Worm (Caenorhabditis elegans): ENCODE measurements around the gene pde-12.

The pde-12 gene

DNA sequence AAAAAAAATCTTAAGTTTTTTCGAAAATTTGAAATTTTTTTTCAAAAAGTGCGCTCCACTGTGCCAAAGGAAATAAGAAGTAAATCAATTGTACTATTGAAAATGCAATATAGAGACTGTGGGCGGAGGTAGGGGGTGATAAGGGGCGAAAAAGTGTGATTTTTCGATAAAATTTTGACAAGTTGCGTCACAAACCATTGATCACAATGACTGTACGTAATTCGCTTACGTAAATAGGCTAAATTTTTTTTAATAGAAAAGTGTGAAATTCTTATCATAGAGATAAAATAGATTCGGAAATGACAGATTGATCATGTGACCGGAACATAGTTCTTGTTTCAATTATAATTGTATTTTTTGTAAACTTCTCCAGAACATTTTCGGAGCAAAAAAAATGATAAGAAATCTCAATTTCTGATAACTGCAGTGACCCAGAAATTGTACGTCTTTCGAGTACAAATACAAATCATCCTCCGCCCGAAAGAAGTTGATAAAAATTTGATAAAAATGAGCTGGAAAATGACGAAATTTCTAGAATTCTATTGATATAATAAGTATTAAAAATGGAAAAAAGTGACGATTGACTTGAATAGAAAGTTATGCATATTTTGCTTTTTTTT, 22.2 kb downstream of the pde-12 start (continued):
- TF ChIP-seq die-1 (tag; optimal IDR thresholded peaks at IDR 0.05): no peak
- no peak for TF ChIP-seq fkh-3 (tag; optimal IDR thresholded peaks at IDR 0.05)
- TF ChIP-seq ceh-58 (GFP tag; IDR thresholded peaks at IDR 0.05): no peak

DNA sequence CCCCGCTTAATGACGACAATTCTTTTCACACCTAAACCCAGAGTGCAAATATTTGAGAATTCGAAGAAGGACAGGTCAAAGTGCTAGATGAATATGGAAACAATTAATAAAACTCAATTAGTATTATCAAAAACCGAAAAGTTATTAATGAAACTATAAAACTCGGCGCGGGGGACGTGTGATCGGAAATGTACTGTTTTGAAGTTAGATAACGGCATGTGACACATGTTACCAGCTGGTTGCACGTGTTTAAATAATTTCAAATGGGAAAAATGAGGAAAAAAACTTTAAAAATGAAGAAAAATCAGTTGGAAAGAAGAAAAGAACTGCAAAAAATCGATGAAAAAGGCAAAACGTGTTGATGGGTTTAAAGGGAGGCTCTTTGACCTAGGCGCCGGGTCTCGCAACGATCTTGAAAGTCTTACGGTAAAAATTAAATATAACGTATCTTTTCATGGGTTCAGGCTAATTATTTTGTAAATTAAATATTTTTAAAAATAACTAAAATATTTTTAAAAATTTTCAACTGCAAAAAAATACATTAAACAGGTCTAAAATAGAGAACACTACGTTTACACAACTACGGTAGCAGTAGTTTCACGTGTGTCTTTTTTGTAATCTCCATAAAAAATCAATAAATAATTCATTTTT, 24.1 kb downstream of the pde-12 start:
- TF ChIP-seq madf-3 (GFP tag; IDR thresholded peaks at IDR 0.05) (no peak), hlh-12 (tag; optimal IDR thresholded peaks at IDR 0.05) (no peak), madf-6 (GFP tag; IDR thresholded peaks at IDR 0.05) (peak; percentile 78), F23B12.7 (tag; optimal IDR thresholded peaks at IDR 0.05; ENCODE audit: insufficient read depth) (peak; percentile 16), D2030.7 (GFP tag; IDR thresholded peaks at IDR 0.05) (peak; percentile 42; the same call in 1 of the 2 replicates), nhr-179 (tag; optimal IDR thresholded peaks at IDR 0.05) (no peak), F49E8.2 (tag; optimal IDR thresholded peaks at IDR 0.05; ENCODE audit: insufficient read depth) (no peak), B0035.1 (tag; optimal IDR thresholded peaks at IDR 0.05) (no peak), mxl-1 (tag; optimal IDR thresholded peaks at IDR 0.05) (no peak), ztf-26 (tag; optimal IDR thresholded peaks at IDR 0.05) (no peak), T26A5.8 (tag; optimal IDR thresholded peaks at IDR 0.05) (no peak), him-1 (tag; optimal IDR thresholded peaks at IDR 0.05) (peak; percentile 6), ZK185.1 (tag; optimal IDR thresholded peaks at IDR 0.05; ENCODE audit: poor library complexity, severe bottlenecking) (no peak), mes-4 (tag; optimal IDR thresholded peaks at IDR 0.05) (no peak), ceh-27 (GFP tag; optimal IDR thresholded peaks at IDR 0.05) (no peak), lin-40 (tag; optimal IDR thresholded peaks at IDR 0.05) (no peak), B0261.1 (tag; optimal IDR thresholded peaks at IDR 0.05) (no peak), lin-54 (GFP tag; optimal IDR thresholded peaks at IDR 0.05) (no peak), nhr-120 (GFP tag; IDR thresholded peaks at IDR 0.05) (no peak), madf-8 (GFP tag; conservative IDR thresholded peaks at IDR 0.05) (peak; percentile 56), zfh-2 (GFP tag; conservative IDR thresholded peaks at IDR 0.05) (no peak), cebp-1 (GFP tag; IDR thresholded peaks at IDR 0.05) (no peak), cebp-1 (tag; optimal IDR thresholded peaks at IDR 0.05) (peak; percentile 31), ekl-4 (GFP tag; IDR thresholded peaks at IDR 0.05) (no peak), ceh-40 (GFP tag; IDR thresholded peaks at IDR 0.05) (no peak), rcor-1 (GFP tag; IDR thresholded peaks at IDR 0.05) (no peak), akir-1 (GFP tag; optimal IDR thresholded peaks at IDR 0.05) (no peak), die-1 (tag; optimal IDR thresholded peaks at IDR 0.05) (no peak), lag-1 (GFP tag; IDR thresholded peaks at IDR 0.05) (no peak), F39B2.1 (GFP tag; IDR thresholded peaks at IDR 0.05) (no peak), attf-3 (GFP tag; conservative IDR thresholded peaks at IDR 0.05) (no peak), F10E7.11 (tag; optimal IDR thresholded peaks at IDR 0.05) (no peak), K12H6.12 (tag; optimal IDR thresholded peaks at IDR 0.05) (no peak), lir-1 (GFP tag; conservative IDR thresholded peaks at IDR 0.05) (no peak), F57C9.4 (tag; optimal IDR thresholded peaks at IDR 0.05) (no peak), let-607 (tag; optimal IDR thresholded peaks at IDR 0.05) (peak in 1 of 2 experiments; percentile 61), nfyb-1 (GFP tag; IDR thresholded peaks at IDR 0.05) (0 out of 2 replicates have a peak, but pooled peaks have one; percentile 23), aptf-2 (GFP tag; conservative IDR thresholded peaks at IDR 0.05) (no peak), F33H1.4 (GFP tag; IDR thresholded peaks at IDR 0.05) (peak; percentile 88), bed-1 (GFP tag; IDR thresholded peaks at IDR 0.05) (no peak), unc-62 (GFP tag; optimal IDR thresholded peaks at IDR 0.05) (no peak), attf-6 (GFP tag; IDR thresholded peaks at IDR 0.05) (no peak), Y53G8AR.9 (GFP tag; conservative IDR thresholded peaks at IDR 0.05) (0 out of 2 replicates have a peak, but pooled peaks have one; percentile 48), athp-1 (tag; optimal IDR thresholded peaks at IDR 0.05) (no peak)

All from whole organism, young adult.